Fruit fly (Drosophila melanogaster) whole organism, embryonic: Measurements from ENCODE around the gene Cnep1r2.
A peak's percentile ranks its signal among the peaks of the same experiment; 100 is the strongest.

ENCODE experiments used
- Ada2b ChIP-seq: fragments of 200-800 bp; sonication (Bioruptor generic); IDR thresholded peaks from 2 replicates; pipeline ENCODE4 v1.3.6; 2022; ENCODE audit warnings: missing biosample characterization, missing genetic modification characterization
- Bgb ChIP-seq: fragments of 200-800 bp; sonication (Bioruptor generic); IDR thresholded peaks from 2 replicates; pipeline ENCODE4 v1.3.6; 2022; ENCODE audit warnings: missing biosample characterization, missing genetic modification characterization; ENCODE audit not compliant: partially characterized antibody
- CG10147 ChIP-seq: fragments of 200-800 bp; sonication (Bioruptor generic); optimal IDR thresholded peaks from 2 replicates; lab custom pipeline; 2019; ENCODE audit warnings: missing biosample characterization, mild to moderate bottlenecking, missing genetic modification characterization, moderate library complexity
- CG12299 ChIP-seq: fragments of 200-800 bp; sonication (Bioruptor generic); optimal IDR thresholded peaks from 2 replicates; lab custom pipeline; 2018; ENCODE audit warnings: missing biosample characterization, mild to moderate bottlenecking, missing genetic modification characterization
- CG14050 ChIP-seq: fragments of 200-800 bp; sonication (Bioruptor generic); IDR thresholded peaks from 3 replicates; pipeline ENCODE4 v1.3.6; 2022; ENCODE audit warnings: missing biosample characterization, missing genetic modification characterization
- CG15073 ChIP-seq: fragments of 200-800 bp; sonication (Bioruptor generic); optimal IDR thresholded peaks from 2 replicates; lab custom pipeline; 2016; ENCODE audit warnings: missing biosample characterization, missing genetic modification characterization
- CG15601 ChIP-seq: fragments of 200-800 bp; sonication (Bioruptor generic); optimal IDR thresholded peaks from 3 replicates; lab custom pipeline; 2019; ENCODE audit warnings: missing biosample characterization, mild to moderate bottlenecking, missing genetic modification characterization, moderate library complexity
- CG17328 ChIP-seq: fragments of 200-800 bp; sonication (Bioruptor generic); IDR thresholded peaks from 2 replicates; pipeline ENCODE4 v1.3.6; 2022; ENCODE audit warnings: missing biosample characterization, missing genetic modification characterization
- CG2199 ChIP-seq: fragments of 200-800 bp; sonication (Bioruptor generic); IDR thresholded peaks from 3 replicates; pipeline ENCODE4 v1.3.6; 2022; ENCODE audit warnings: missing biosample characterization, missing genetic modification characterization
- CG2678 ChIP-seq: fragments of 200-800 bp; sonication (Bioruptor generic); optimal IDR thresholded peaks from 3 replicates; lab custom pipeline; 2019; ENCODE audit warnings: missing biosample characterization, mild to moderate bottlenecking, missing genetic modification characterization, moderate library complexity
- CG3065 ChIP-seq: fragments of 200-800 bp; sonication (Bioruptor generic); optimal IDR thresholded peaks from 2 replicates; lab custom pipeline; 2016; ENCODE audit warnings: missing biosample characterization, missing genetic modification characterization
- CG3163 ChIP-seq: fragments of 200-800 bp; sonication (Bioruptor generic); optimal IDR thresholded peaks from 3 replicates; lab custom pipeline; 2016; ENCODE audit warnings: missing biosample characterization, missing genetic modification characterization
- CG34224 ChIP-seq: fragments of 200-800 bp; sonication (Bioruptor generic); IDR thresholded peaks from 3 replicates; pipeline ENCODE4 v1.3.6; 2022; ENCODE audit warnings: missing biosample characterization, missing genetic modification characterization; ENCODE audit not compliant: partially characterized antibody
- CG3847 ChIP-seq: fragments of 200-800 bp; sonication (Bioruptor generic); IDR thresholded peaks from 2 replicates; pipeline ENCODE4 v1.3.6; 2022; ENCODE audit warnings: missing biosample characterization, missing genetic modification characterization
- CG4707 ChIP-seq: fragments of 200-800 bp; sonication (Bioruptor generic); optimal IDR thresholded peaks from 2 replicates; lab custom pipeline; 2018; ENCODE audit warnings: missing biosample characterization, mild to moderate bottlenecking, missing genetic modification characterization, moderate library complexity
- CG7963 ChIP-seq: fragments of 200-800 bp; sonication (Bioruptor generic); IDR thresholded peaks from 3 replicates; pipeline ENCODE4 v1.3.6; 2022; ENCODE audit warnings: missing biosample characterization, missing genetic modification characterization; ENCODE audit not compliant: partially characterized antibody
- CG8281 ChIP-seq: fragments of 200-800 bp; sonication (Bioruptor generic); optimal IDR thresholded peaks from 2 replicates; lab custom pipeline; 2018; ENCODE audit warnings: missing biosample characterization, mild to moderate bottlenecking, missing genetic modification characterization, moderate library complexity
- CG9437 ChIP-seq: fragments of 200-800 bp; sonication (Bioruptor generic); optimal IDR thresholded peaks from 2 replicates; lab custom pipeline; 2018; ENCODE audit warnings: missing biosample characterization, mild to moderate bottlenecking, missing genetic modification characterization
- CG9932 ChIP-seq: fragments of 200-800 bp; sonication (Bioruptor generic); IDR thresholded peaks from 2 replicates; pipeline ENCODE4 v1.3.6; 2022; ENCODE audit warnings: missing biosample characterization, missing genetic modification characterization
- Chrac-16 ChIP-seq: fragments of 200-800 bp; sonication (Bioruptor generic); optimal IDR thresholded peaks from 3 replicates; lab custom pipeline; 2016; ENCODE audit warnings: missing biosample characterization, missing genetic modification characterization
- D19B ChIP-seq: fragments of 200-800 bp; sonication (Bioruptor generic); optimal IDR thresholded peaks from 2 replicates; lab custom pipeline; 2017; ENCODE audit warnings: missing biosample characterization, mild to moderate bottlenecking, missing genetic modification characterization
- Doc3 ChIP-seq: fragments of 200-800 bp; sonication (Bioruptor generic); IDR thresholded peaks from 3 replicates; pipeline ENCODE4 v1.3.6; 2022; ENCODE audit warnings: missing biosample characterization, missing genetic modification characterization; ENCODE audit not compliant: partially characterized antibody
- Drgx ChIP-seq: fragments of 200-800 bp; sonication (Bioruptor generic); IDR thresholded peaks from 2 replicates; pipeline ENCODE4 v1.3.6; 2022; ENCODE audit warnings: missing biosample characterization, missing genetic modification characterization
- H2.0 ChIP-seq: fragments of 200-800 bp; sonication (Bioruptor generic); IDR thresholded peaks from 2 replicates; pipeline ENCODE4 v1.3.6; 2022; ENCODE audit warnings: missing biosample characterization, missing genetic modification characterization
- HmgD ChIP-seq: fragments of 200-800 bp; sonication (Bioruptor generic); optimal IDR thresholded peaks from 3 replicates; lab custom pipeline; 2016; ENCODE audit warnings: missing biosample characterization, missing genetic modification characterization
- Meics ChIP-seq: fragments of 200-800 bp; sonication (Bioruptor generic); optimal IDR thresholded peaks from 2 replicates; lab custom pipeline; 2017; ENCODE audit warnings: missing biosample characterization, mild to moderate bottlenecking, missing genetic modification characterization
- Nf-YB ChIP-seq: fragments of 200-800 bp; sonication (Bioruptor generic); optimal IDR thresholded peaks from 3 replicates; lab custom pipeline; 2019; ENCODE audit warnings: missing biosample characterization, mild to moderate bottlenecking, missing genetic modification characterization, moderate library complexity
- PHDP ChIP-seq: fragments of 200-800 bp; sonication (Bioruptor generic); optimal IDR thresholded peaks from 3 replicates; lab custom pipeline; 2018; ENCODE audit warnings: missing biosample characterization, mild to moderate bottlenecking, missing genetic modification characterization, moderate library complexity
- Side ChIP-seq: fragments of 200-800 bp; sonication (Bioruptor generic); optimal IDR thresholded peaks from 2 replicates; lab custom pipeline; 2016; ENCODE audit warnings: missing biosample characterization, missing genetic modification characterization
- Usf ChIP-seq: fragments of 200-800 bp; sonication (Bioruptor generic); optimal IDR thresholded peaks from 2 replicates; lab custom pipeline; 2017; ENCODE audit warnings: missing genotype, missing biosample characterization, missing genetic modification characterization
- bab2 ChIP-seq: fragments of 200-800 bp; sonication (Bioruptor generic); optimal IDR thresholded peaks from 2 replicates; lab custom pipeline; 2016; ENCODE audit warnings: missing biosample characterization, missing genetic modification characterization
- bowl ChIP-seq: fragments of 200-800 bp; sonication (Bioruptor generic); IDR thresholded peaks from 2 replicates; pipeline ENCODE4 v1.3.6; 2022; ENCODE audit warnings: missing biosample characterization, missing genetic modification characterization
- chn ChIP-seq: fragments of 200-800 bp; sonication (Bioruptor generic); optimal IDR thresholded peaks from 2 replicates; lab custom pipeline; 2016; ENCODE audit warnings: missing biosample characterization, missing genetic modification characterization
- croc ChIP-seq: fragments of 200-800 bp; sonication (Bioruptor generic); conservative IDR thresholded peaks from 3 replicates; pipeline ENCODE4 v1.3.6; 2022; ENCODE audit warnings: missing biosample characterization, missing genetic modification characterization
- cwo ChIP-seq: fragments of 200-800 bp; sonication (Bioruptor generic); optimal IDR thresholded peaks from 3 replicates; lab custom pipeline; 2017; ENCODE audit warnings: missing biosample characterization, missing genetic modification characterization, mild to moderate bottlenecking, moderate library complexity, missing genetic modification reagents
- inv ChIP-seq: fragments of 200-800 bp; sonication (Bioruptor generic); IDR thresholded peaks from 2 replicates; pipeline ENCODE4 v1.3.6; 2022; ENCODE audit warnings: missing biosample characterization, missing genetic modification characterization; ENCODE audit not compliant: partially characterized antibody
- jing ChIP-seq: fragments of 200-800 bp; sonication (Bioruptor generic); optimal IDR thresholded peaks from 2 replicates; lab custom pipeline; 2018; ENCODE audit warnings: missing biosample characterization, mild to moderate bottlenecking, missing genetic modification characterization
- lilli ChIP-seq: fragments of 200-800 bp; sonication (Bioruptor generic); optimal IDR thresholded peaks from 3 replicates; lab custom pipeline; 2016; ENCODE audit warnings: missing biosample characterization, missing genetic modification characterization
- lmd ChIP-seq: fragments of 200-800 bp; sonication (Bioruptor generic); IDR thresholded peaks from 2 replicates; pipeline ENCODE4 v1.3.6; 2022; ENCODE audit warnings: missing biosample characterization, missing genetic modification characterization
- pb ChIP-seq: fragments of 200-800 bp; sonication (Bioruptor generic); optimal IDR thresholded peaks from 3 replicates; lab custom pipeline; 2016; ENCODE audit warnings: missing biosample characterization, missing genetic modification characterization
- sd ChIP-seq: fragments of 200-800 bp; sonication (Bioruptor generic); optimal IDR thresholded peaks from 3 replicates; lab custom pipeline; 2018; ENCODE audit warnings: missing biosample characterization, mild to moderate bottlenecking, missing genetic modification characterization, moderate library complexity
- seq ChIP-seq: fragments of 200-800 bp; sonication (Bioruptor generic); IDR thresholded peaks from 2 replicates; pipeline ENCODE4 v1.3.6; 2022; ENCODE audit warnings: missing biosample characterization, missing genetic modification characterization
- sna ChIP-seq: fragments of 200-800 bp; sonication (Bioruptor generic); IDR thresholded peaks from 2 replicates; pipeline ENCODE4 v1.3.6; 2022; ENCODE audit warnings: missing biosample characterization, missing genetic modification characterization; ENCODE audit not compliant: partially characterized antibody
- stwl ChIP-seq: fragments of 200-800 bp; sonication (Bioruptor generic); optimal IDR thresholded peaks from 3 replicates; lab custom pipeline; 2018; ENCODE audit warnings: missing biosample characterization, mild to moderate bottlenecking, missing genetic modification characterization, moderate library complexity
- sug ChIP-seq: fragments of 200-800 bp; optimal IDR thresholded peaks from 2 replicates; lab custom pipeline; 2019; ENCODE audit warnings: missing biosample characterization, mild to moderate bottlenecking, missing genetic modification characterization, moderate library complexity
- vnd ChIP-seq: fragments of 200-800 bp; sonication (Bioruptor generic); IDR thresholded peaks from 3 replicates; pipeline ENCODE4 v1.3.6; 2022; ENCODE audit warnings: missing biosample characterization, missing genetic modification characterization; ENCODE audit not compliant: partially characterized antibody
- wdn ChIP-seq: fragments of 200-800 bp; sonication (Bioruptor generic); IDR thresholded peaks from 2 replicates; pipeline ENCODE4 v1.3.6; 2022; ENCODE audit warnings: missing biosample characterization, missing genetic modification characterization
- wor ChIP-seq: fragments of 200-800 bp; sonication (Bioruptor generic); IDR thresholded peaks from 2 replicates; pipeline ENCODE4 v1.3.6; 2022; ENCODE audit warnings: missing biosample characterization, missing genetic modification characterization
- zfh2 ChIP-seq: fragments of 200-800 bp; sonication (Bioruptor generic); optimal IDR thresholded peaks from 2 replicates; lab custom pipeline; 2016; ENCODE audit warnings: missing biosample characterization, missing genetic modification characterization

Cnep1r2 gene

dm6 chr3L:10665433-10666150 lies 27.6 kb downstream of the Cnep1r2 start (continued):
- TF ChIP-seq CG3847, result peak; percentile 91
- TF ChIP-seq CG4707 (GFP tag; lab: Kevin White, UChicago), result peak; percentile 89
- TF ChIP-seq CG14050 (GFP tag; lab: Robert Waterston, UW), result peak; percentile 84
- TF ChIP-seq CG3163 (GFP tag; lab: Kevin White, UChicago), result peak; percentile 33
- TF ChIP-seq Chrac-16 (GFP tag; lab: Kevin White, UChicago), result peak; percentile 94
- peak; percentile 89 for TF ChIP-seq sd (tag; lab: Kevin White, UChicago)
- TF ChIP-seq wdn (GFP tag; lab: Robert Waterston, UW), result peak; percentile 57; the same call in 1 of the 2 replicates
- TF ChIP-seq inv (GFP tag; lab: Robert Waterston, UW), result no peak
- TF ChIP-seq chn (GFP tag; lab: Kevin White, UChicago), result peak; percentile 89
- TF ChIP-seq Meics (GFP tag; lab: Kevin White, UChicago), result peak; percentile 97
- TF ChIP-seq jing (GFP tag; lab: Kevin White, UChicago), result peak; percentile 89
- peak; percentile 94 for TF ChIP-seq cwo (GFP tag; lab: Kevin White, UChicago)
- peak; percentile 93 for TF ChIP-seq lilli (GFP tag; lab: Kevin White, UChicago)
- peak; percentile 89 for TF ChIP-seq D19B
- peak; percentile 78 for TF ChIP-seq bowl (GFP tag; lab: Robert Waterston, UW)
- TF ChIP-seq Side (GFP tag; lab: Kevin White, UChicago), result peak; percentile 92
- peak; percentile 98 for TF ChIP-seq CG15601 (tag; lab: Kevin White, UChicago)
- peak; percentile 79 for TF ChIP-seq CG9932
- peak; percentile 89 for TF ChIP-seq bab2 (GFP tag; lab: Kevin White, UChicago)
- no peak for TF ChIP-seq sna
- TF ChIP-seq CG10147 (GFP tag; lab: Kevin White, UChicago), result peak; percentile 95
- no peak for TF ChIP-seq HmgD (GFP tag; lab: Kevin White, UChicago)
- peak; percentile 95 for TF ChIP-seq lmd (GFP tag; lab: Robert Waterston, UW)
- TF ChIP-seq zfh2 (GFP tag; lab: Kevin White, UChicago), result peak; percentile 64
- TF ChIP-seq Bgb (GFP tag; lab: Robert Waterston, UW), result no peak
- peak; percentile 97 for TF ChIP-seq PHDP (tag; lab: Kevin White, UChicago)
- peak; percentile 65 for TF ChIP-seq stwl (tag; lab: Kevin White, UChicago)
- peak; percentile 90 for TF ChIP-seq CG17328 (GFP tag; lab: Robert Waterston, UW)
- peak; percentile 88 for TF ChIP-seq H2.0
- peak; percentile 95 for TF ChIP-seq CG3065
- TF ChIP-seq sug (tag; lab: Kevin White, UChicago), result peak; percentile 95
- peak; percentile 99 for TF ChIP-seq CG2678 (tag; lab: Kevin White, UChicago)
- peak; percentile 41; the same call in 2 of the 3 replicates for TF ChIP-seq CG2199 (GFP tag; lab: Robert Waterston, UW)
- peak; percentile 90 for TF ChIP-seq CG8281 (tag; lab: Kevin White, UChicago)
- TF ChIP-seq croc (GFP tag; lab: Robert Waterston, UW), result peak; percentile 93
- peak; percentile 84 for TF ChIP-seq Ada2b
- peak; percentile 91 for TF ChIP-seq wor (GFP tag; lab: Robert Waterston, UW)
- peak; percentile 96 for TF ChIP-seq seq
- peak; percentile 90 for TF ChIP-seq Nf-YB
- no peak for TF ChIP-seq CG34224 (GFP tag; lab: Robert Waterston, UW)
- peak; percentile 97 for TF ChIP-seq Drgx
- TF ChIP-seq CG9437 (GFP tag; lab: Kevin White, UChicago), result peak; percentile 96
- peak; percentile 97 for TF ChIP-seq CG12299 (tag; lab: Kevin White, UChicago)
- no peak for TF ChIP-seq vnd (GFP tag; lab: Robert Waterston, UW)
- TF ChIP-seq Usf (GFP tag; lab: Kevin White, UChicago), result peak; percentile 95
- no peak for TF ChIP-seq Doc3
- TF ChIP-seq pb (GFP tag; lab: Kevin White, UChicago), result peak; percentile 87
- TF ChIP-seq CG7963, result no peak
- TF ChIP-seq CG15073 (GFP tag; lab: Kevin White, UChicago), result peak; percentile 79
